Worm (Caenorhabditis elegans): ENCODE measurements around the gene Y57E12AL.6.
A peak's percentile ranks its signal among the peaks of the same experiment; 100 is the strongest.

The Y57E12AL.6 gene

DNA sequence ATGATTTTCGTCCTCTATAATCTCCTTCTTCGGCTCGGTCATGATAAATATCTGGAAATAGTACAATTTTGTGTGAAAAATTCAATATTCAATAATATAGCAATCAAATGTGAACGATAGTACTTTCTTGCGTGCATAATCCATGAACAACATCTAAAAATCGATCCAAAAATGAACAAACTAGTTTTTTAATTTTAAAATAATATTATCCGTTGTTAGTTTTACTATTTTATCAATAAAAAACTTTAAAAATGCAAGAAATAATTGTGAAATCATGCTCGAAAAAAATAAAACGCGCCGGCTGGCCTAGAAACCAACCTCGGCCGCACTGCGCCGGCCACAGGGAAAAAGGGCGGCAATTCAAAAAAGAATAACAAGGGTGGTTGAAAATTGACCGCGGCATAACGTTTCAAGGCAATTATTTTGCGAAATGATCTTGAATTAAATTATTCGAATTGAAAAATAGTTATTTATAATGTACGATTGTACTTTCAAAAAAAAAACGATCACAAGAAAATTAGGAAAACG is 24.4 kb upstream of the Y57E12AL.6 start, which contains the start of gene mys-1 (continued):
- peak; percentile 72 for TF ChIP-seq lin-14 (GFP tag; optimal IDR thresholded peaks at IDR 0.05)
- TF ChIP-seq snpc-4 (tag; optimal IDR thresholded peaks at IDR 0.05) = peak; percentile 17
- TF ChIP-seq jun-1 (tag; optimal IDR thresholded peaks at IDR 0.05) = peak; percentile 10
- no peak for TF ChIP-seq fos-1 (tag; optimal IDR thresholded peaks at IDR 0.05)
- TF ChIP-seq C04F5.9 (tag; optimal IDR thresholded peaks at IDR 0.05) = peak; percentile 39
- no peak for TF ChIP-seq hlh-4 (tag; optimal IDR thresholded peaks at IDR 0.05)
- TF ChIP-seq mab-9 (GFP tag; IDR thresholded peaks at IDR 0.05) = no peak
- TF ChIP-seq mep-1 (tag; optimal IDR thresholded peaks at IDR 0.05) = peak; percentile 54
- peak; percentile 46; the same call in 1 of the 2 replicates for TF ChIP-seq unc-98 (GFP tag; IDR thresholded peaks at IDR 0.05)
- peak in 1 of 2 experiments; percentile 81 for TF ChIP-seq ztf-11 (tag; optimal IDR thresholded peaks at IDR 0.05)
- peak; percentile 29 for TF ChIP-seq lin-39 (tag; optimal IDR thresholded peaks at IDR 0.05)
- peak; percentile 78 for TF ChIP-seq pax-3 (tag; optimal IDR thresholded peaks at IDR 0.05)
- TF ChIP-seq skn-1 (tag; optimal IDR thresholded peaks at IDR 0.05) = peak; percentile 47
- no peak for TF ChIP-seq unc-62 (GFP tag; optimal IDR thresholded peaks at IDR 0.05)
- peak; percentile 97 for TF ChIP-seq rnt-1 (tag; optimal IDR thresholded peaks at IDR 0.05)
- TF ChIP-seq tbx-2 (tag; optimal IDR thresholded peaks at IDR 0.05) = peak; percentile 84
- no peak for TF ChIP-seq pqm-1 (tag; optimal IDR thresholded peaks at IDR 0.05)
- TF ChIP-seq efl-3 (GFP tag; optimal IDR thresholded peaks at IDR 0.05) = no peak
- TF ChIP-seq alr-1 (tag; optimal IDR thresholded peaks at IDR 0.05; ENCODE audit: borderline replicate concordance) = no peak
- TF ChIP-seq fkh-8 (tag; optimal IDR thresholded peaks at IDR 0.05) = peak; percentile 52
- TF ChIP-seq irx-1 (tag; optimal IDR thresholded peaks at IDR 0.05) = peak; percentile 76
- TF ChIP-seq ceh-8 (GFP tag; optimal IDR thresholded peaks at IDR 0.05) = peak; percentile 36
- TF ChIP-seq aha-1 (tag; optimal IDR thresholded peaks at IDR 0.05) = no peak
- TF ChIP-seq nhr-84 (tag; optimal IDR thresholded peaks at IDR 0.05) = no peak
- TF ChIP-seq fkh-10 (GFP tag; optimal IDR thresholded peaks at IDR 0.05) = no peak
- no peak for TF ChIP-seq ces-1 (GFP tag; optimal IDR thresholded peaks at IDR 0.05)
- peak; percentile 83 for TF ChIP-seq nhr-20 (tag; optimal IDR thresholded peaks at IDR 0.05)

DNA sequence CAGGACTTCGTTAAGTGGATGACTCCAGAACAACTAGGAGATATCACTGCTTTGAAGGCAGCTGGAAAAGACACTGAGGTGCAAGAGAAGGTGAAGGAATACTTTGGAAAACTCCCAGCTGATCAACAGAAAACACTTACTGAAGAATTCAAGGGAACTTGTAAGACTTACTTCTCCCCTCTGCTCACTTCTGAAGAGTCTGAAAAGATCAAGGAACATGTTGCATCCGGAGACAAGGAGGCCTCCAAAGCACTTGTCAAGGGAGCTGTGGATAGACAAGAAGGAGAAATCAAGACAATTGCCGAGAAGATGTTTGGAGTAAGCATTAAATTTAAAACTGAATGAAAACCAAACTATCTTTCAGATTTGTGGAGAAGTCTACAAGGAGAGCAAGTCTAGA is 19.1 kb upstream of the Y57E12AL.6 start:
- TF ChIP-seq ceh-8 (GFP tag; optimal IDR thresholded peaks at IDR 0.05) (no peak), mep-1 (tag; optimal IDR thresholded peaks at IDR 0.05) (no peak), vab-15 (tag; optimal IDR thresholded peaks at IDR 0.05) (no peak), ces-1 (GFP tag; optimal IDR thresholded peaks at IDR 0.05) (no peak), sox-4 (tag; optimal IDR thresholded peaks at IDR 0.05) (no peak), snu-23 (GFP tag; optimal IDR thresholded peaks at IDR 0.05) (no peak), unc-130 (tag; optimal IDR thresholded peaks at IDR 0.05) (no peak), tbx-2 (tag; optimal IDR thresholded peaks at IDR 0.05) (no peak), nhr-85 (tag) (no peak), nhr-71 (tag; optimal IDR thresholded peaks at IDR 0.05) (no peak)

DNA sequence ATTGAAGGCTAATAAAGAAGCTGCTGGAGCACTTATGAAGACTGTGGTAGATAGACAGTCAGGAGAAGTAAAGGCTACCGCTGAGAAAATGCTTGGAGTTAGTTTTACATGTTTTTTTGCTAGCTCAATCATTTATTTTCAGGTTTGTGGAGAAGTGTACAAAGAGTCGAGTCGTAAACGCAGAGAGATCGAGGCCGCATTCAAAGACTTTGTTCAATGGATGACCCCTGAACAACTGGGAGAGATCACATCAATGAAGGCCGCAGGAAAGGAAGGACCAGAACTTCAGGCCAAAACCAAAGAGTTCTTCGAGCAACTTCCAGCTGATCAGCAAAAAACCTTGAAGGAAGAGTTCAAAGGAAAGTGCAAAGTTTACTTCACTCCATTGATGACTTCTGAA is 18.5 kb upstream of the Y57E12AL.6 start:
- TF ChIP-seq C16A3.4 (tag; optimal IDR thresholded peaks at IDR 0.05) (no peak), unc-30 (tag; optimal IDR thresholded peaks at IDR 0.05) (no peak), lsy-2 (tag; optimal IDR thresholded peaks at IDR 0.05) (no peak), lir-3 (tag; optimal IDR thresholded peaks at IDR 0.05; ENCODE audit: poor library complexity) (no peak), efl-3 (GFP tag; optimal IDR thresholded peaks at IDR 0.05) (no peak), ceh-82 (tag; optimal IDR thresholded peaks at IDR 0.05) (no peak), rnt-1 (tag; optimal IDR thresholded peaks at IDR 0.05) (no peak)

DNA sequence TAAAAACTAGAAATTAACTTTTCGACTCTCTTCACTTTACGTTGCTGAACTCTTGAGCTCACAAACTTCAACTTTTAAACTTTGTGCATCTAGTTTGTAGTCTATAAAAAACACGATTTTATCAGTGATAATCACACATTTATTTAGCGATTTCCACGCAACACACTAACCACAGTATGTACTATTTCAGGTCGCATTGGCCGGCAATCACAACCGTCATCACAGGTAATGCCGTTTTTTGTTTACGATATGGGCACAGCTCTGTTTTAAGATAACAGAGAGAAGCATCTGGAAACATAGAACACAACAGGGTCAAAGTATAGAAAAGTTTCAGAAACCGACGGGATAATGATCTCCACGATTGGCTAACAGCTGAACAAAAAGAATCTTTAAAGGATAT is 15.9 kb upstream of the Y57E12AL.6 start:
- TF ChIP-seq pax-3 (tag; optimal IDR thresholded peaks at IDR 0.05) = no peak
- peak in 1 of 2 experiments; percentile 30 for TF ChIP-seq lin-35 (GFP tag; optimal IDR thresholded peaks at IDR 0.05)
- peak; percentile 57 for TF ChIP-seq elt-2 (tag; optimal IDR thresholded peaks at IDR 0.05)
- TF ChIP-seq snu-23 (GFP tag; optimal IDR thresholded peaks at IDR 0.05) = no peak
- no peak for TF ChIP-seq efl-1 (optimal IDR thresholded peaks at IDR 0.05)
- TF ChIP-seq efl-1 (GFP tag; optimal IDR thresholded peaks at IDR 0.05 in 1 of 2) = peak in 1 of 2 experiments; percentile 88
- no peak for TF ChIP-seq irx-1 (tag; optimal IDR thresholded peaks at IDR 0.05)
- TF ChIP-seq jun-1 (tag; optimal IDR thresholded peaks at IDR 0.05) = peak; percentile 13
- no peak for TF ChIP-seq alr-1 (tag; optimal IDR thresholded peaks at IDR 0.05; ENCODE audit: borderline replicate concordance)
- TF ChIP-seq nhr-71 (tag; optimal IDR thresholded peaks at IDR 0.05) = peak; percentile 12
